Fruit fly (Drosophila melanogaster): ENCODE measurements around the gene CG14374.

The CG14374 gene

DNA sequence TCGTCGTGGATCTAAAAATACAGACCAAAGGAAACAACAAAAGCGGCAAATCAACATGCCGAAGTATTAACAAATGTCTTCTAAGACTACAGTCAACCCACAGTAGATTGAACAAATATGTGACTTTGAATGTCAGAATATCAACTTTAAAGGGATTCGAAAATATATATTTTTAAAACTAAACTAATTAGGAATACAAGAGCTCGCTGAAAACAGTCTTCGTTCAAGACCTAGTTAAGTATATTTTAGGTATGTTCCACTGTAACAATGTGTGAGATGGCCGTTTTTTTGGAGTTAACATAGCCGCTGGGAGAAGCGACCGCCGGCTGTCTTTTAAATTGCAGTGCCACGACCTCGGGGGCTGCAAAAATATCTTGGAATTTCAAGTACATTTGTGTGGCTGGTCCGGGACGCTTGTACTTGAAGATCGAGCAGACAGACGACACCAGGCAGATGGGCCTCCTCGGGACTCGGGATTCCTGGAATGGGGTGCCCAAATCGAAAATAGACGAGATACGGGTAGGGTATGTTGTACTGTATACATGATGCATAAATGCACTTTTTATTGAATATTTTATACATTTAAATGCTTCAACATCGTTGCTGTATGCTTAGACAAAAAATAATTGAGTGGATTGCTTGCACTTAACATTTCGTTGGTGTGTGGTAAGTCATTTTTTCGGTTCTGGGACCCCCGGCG is 31.6 kb upstream of the CG14374 start (continued):
- TF ChIP-seq ro (GFP tag; IDR thresholded peaks at IDR 0.05) (peak; percentile 44; the same call in 1 of the 2 replicates), CG4707 (GFP tag; optimal IDR thresholded peaks at IDR 0.05) (peak; percentile 49), CG8924 (tag; optimal IDR thresholded peaks at IDR 0.05) (peak; percentile 76), zen (tag; optimal IDR thresholded peaks at IDR 0.05) (peak; percentile 65), bsh (GFP tag; optimal IDR thresholded peaks at IDR 0.05) (peak; percentile 60 to 82), CG10565 (GFP tag; optimal IDR thresholded peaks at IDR 0.05) (no peak), Hr39 (optimal IDR thresholded peaks at IDR 0.05) (no peak), chm (GFP tag; IDR thresholded peaks at IDR 0.05) (no peak), D19B (GFP tag; optimal IDR thresholded peaks at IDR 0.05) (no peak), ttk (GFP tag; IDR thresholded peaks at IDR 0.05) (peak; percentile 69), CG30431 (GFP tag; optimal IDR thresholded peaks at IDR 0.05) (peak; percentile 30), stwl (tag; optimal IDR thresholded peaks at IDR 0.05) (no peak), klu (GFP tag; IDR thresholded peaks at IDR 0.05) (0 out of 2 replicates have a peak, but pooled peaks have one; percentile 12), sna (GFP tag; IDR thresholded peaks at IDR 0.05; ENCODE audit: partially characterized antibody) (no peak), dpn (GFP tag; optimal IDR thresholded peaks at IDR 0.05) (peak; percentile 55 to 73), CG4424 (GFP tag; optimal IDR thresholded peaks at IDR 0.05) (peak; percentile 68), CG11456 (GFP tag; IDR thresholded peaks at IDR 0.05) (peak; percentile 65; the same call in 1 of the 3 replicates), sc (optimal IDR thresholded peaks at IDR 0.05) (no peak), sc (GFP tag; optimal IDR thresholded peaks at IDR 0.05) (no peak), MBD-R2 (GFP tag; IDR thresholded peaks at IDR 0.05) (peak; percentile 26; the same call in 1 of the 2 replicates), B-H2 (GFP tag; optimal IDR thresholded peaks at IDR 0.05) (no peak), CG12236 (GFP tag; optimal IDR thresholded peaks at IDR 0.05) (peak; percentile 2), Xrp1 (GFP tag; IDR thresholded peaks at IDR 0.05) (peak; percentile 83), NfI (GFP tag; optimal IDR thresholded peaks at IDR 0.05) (peak; percentile 69), gsb-n (tag; optimal IDR thresholded peaks at IDR 0.05) (peak; percentile 62), kah (GFP tag; optimal IDR thresholded peaks at IDR 0.05) (peak; percentile 47), dmrt11E (tag; optimal IDR thresholded peaks at IDR 0.05) (peak; percentile 69), ase (GFP tag; IDR thresholded peaks at IDR 0.05) (0 out of 3 replicates have a peak, but pooled peaks have one; percentile 51), jumu (GFP tag; optimal IDR thresholded peaks at IDR 0.05) (peak; percentile 45), Mes4 (GFP tag; optimal IDR thresholded peaks at IDR 0.05) (peak; percentile 64), Trl (optimal IDR thresholded peaks at IDR 0.05) (no peak), Trl (GFP tag; optimal IDR thresholded peaks at IDR 0.05) (peak; percentile 19), CG30403 (GFP tag; optimal IDR thresholded peaks at IDR 0.05) (peak; percentile 82), nom (GFP tag; optimal IDR thresholded peaks at IDR 0.05) (peak; percentile 34), sima (GFP tag; optimal IDR thresholded peaks at IDR 0.05) (no peak), Vsx1 (GFP tag; optimal IDR thresholded peaks at IDR 0.05) (no peak), B-H1 (GFP tag; IDR thresholded peaks at IDR 0.05) (0 out of 3 replicates have a peak, but pooled peaks have one; percentile 31), sd (tag; optimal IDR thresholded peaks at IDR 0.05) (peak; percentile 47), CG16815 (GFP tag; optimal IDR thresholded peaks at IDR 0.05) (peak; percentile 55), NFAT (GFP tag; IDR thresholded peaks at IDR 0.05) (no peak), CG15073 (GFP tag; optimal IDR thresholded peaks at IDR 0.05) (no peak), Fer3 (tag; optimal IDR thresholded peaks at IDR 0.05) (peak; percentile 53), Hsf (GFP tag; optimal IDR thresholded peaks at IDR 0.05) (peak; percentile 65), Jarid2 (GFP tag; optimal IDR thresholded peaks at IDR 0.05) (peak; percentile 31), org-1 (GFP tag; optimal IDR thresholded peaks at IDR 0.05) (peak; percentile 45), CG18619 (GFP tag; optimal IDR thresholded peaks at IDR 0.05) (peak; percentile 26), CG4328 (GFP tag; optimal IDR thresholded peaks at IDR 0.05) (no peak), ham (GFP tag; IDR thresholded peaks at IDR 0.05) (no peak), Oli (tag; optimal IDR thresholded peaks at IDR 0.05) (peak; percentile 75), CG17912 (GFP tag; optimal IDR thresholded peaks at IDR 0.05) (no peak)

Measured in whole organism, embryonic.